Fruit fly (Drosophila melanogaster) Kc167 (cell line): ENCODE data around the gene CG43175.

Experiments used
- Myc ChIP-seq: fragments of >200 bp; optimal IDR thresholded peaks from 2 replicates; lab custom pipeline; 2017; ENCODE audit warnings: missing external identifiers
- Sin3A ChIP-seq: fragments of >200 bp; optimal IDR thresholded peaks from 2 replicates; lab custom pipeline; 2018; ENCODE audit warnings: missing external identifiers
- h ChIP-seq: fragments of >200 bp; optimal IDR thresholded peaks from 3 replicates; lab custom pipeline; 2018; ENCODE audit warnings: missing external identifiers
- insv ChIP-seq: fragments of >200 bp; optimal IDR thresholded peaks from 3 replicates; lab custom pipeline; 2018; ENCODE audit warnings: missing external identifiers
- psq ChIP-seq: fragments of >200 bp; optimal IDR thresholded peaks from 2 replicates; lab custom pipeline; 2017; ENCODE audit warnings: missing external identifiers
- ttk ChIP-seq: sonication (Bioruptor generic); optimal IDR thresholded peaks from 2 replicates; lab custom pipeline; 2017; ENCODE audit warnings: missing external identifiers

Gene CG43175

DNA sequence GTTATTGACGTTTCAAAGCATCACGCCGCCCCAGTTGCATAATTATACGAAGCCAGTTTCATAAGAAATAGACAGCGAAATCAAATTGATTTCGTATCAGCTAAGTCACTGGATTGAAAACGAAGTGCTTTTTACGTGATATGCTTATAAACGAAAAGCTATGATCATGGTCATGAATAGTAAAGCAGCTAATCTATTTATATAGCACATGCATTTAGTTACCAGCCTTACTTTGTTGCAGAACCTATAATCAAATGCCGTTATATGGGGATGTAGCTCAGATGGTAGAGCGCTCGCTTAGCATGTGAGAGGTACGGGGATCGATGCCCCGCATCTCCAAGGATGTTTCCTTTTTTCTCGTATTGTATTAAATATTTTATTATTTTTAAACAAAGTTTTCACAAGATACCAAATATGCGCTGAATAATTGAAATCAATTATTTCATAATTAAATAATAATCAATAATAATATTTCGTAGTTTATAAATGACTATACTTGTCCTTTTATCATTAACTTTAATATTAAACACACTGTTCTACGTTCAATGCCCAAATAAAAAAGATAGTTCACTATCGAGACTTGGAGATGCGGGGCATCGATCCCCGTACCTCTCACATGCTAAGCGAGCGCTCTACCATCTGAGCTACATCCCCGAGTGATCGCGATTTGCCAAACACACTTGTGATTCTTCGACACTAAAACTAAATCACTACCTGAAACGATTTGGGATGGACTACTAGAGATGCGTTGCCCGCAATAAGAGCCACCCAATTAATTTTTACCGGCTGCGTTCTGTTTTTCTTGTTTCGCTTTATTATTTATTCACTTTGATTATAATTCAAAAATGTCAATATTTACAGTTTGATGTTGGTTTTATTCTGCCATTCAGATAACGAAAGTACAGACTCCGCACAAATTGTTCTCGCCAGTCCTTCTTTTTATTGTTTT is 15.9 kb downstream of the CG43175 start:
- no peak for TF ChIP-seq Sin3A
- TF ChIP-seq ttk (lab: Kevin White, UChicago) = no peak
- TF ChIP-seq h (lab: Kevin White, UChicago) = no peak
- no peak for TF ChIP-seq Myc (lab: Kevin White, UChicago)
- TF ChIP-seq insv = no peak
- TF ChIP-seq psq = no peak

DNA sequence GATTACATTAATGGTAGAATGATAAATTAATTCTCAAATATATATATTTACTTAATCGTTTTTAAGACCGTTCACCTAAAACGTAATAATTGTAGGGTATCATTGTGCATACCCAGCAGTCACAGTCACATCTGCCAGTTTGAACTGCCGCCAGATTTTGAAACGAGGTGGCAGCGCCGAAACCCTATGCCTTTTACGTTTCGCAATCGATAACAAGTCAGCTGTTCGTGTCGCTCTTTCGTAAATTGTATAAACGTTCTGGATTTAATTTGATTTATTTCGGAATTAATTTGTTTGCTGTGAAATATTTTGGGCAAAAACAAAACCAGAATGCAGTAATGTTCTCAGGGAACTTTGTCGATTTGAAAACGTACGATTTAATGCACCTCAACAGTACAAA is 16.9 kb downstream of the CG43175 start, which contains the start of gene CG14322:
Gene CG14322, plus strand, starts transcription at position 236 of the 400 bp plus-strand sequence.
- no peak for TF ChIP-seq Sin3A
- TF ChIP-seq ttk (lab: Kevin White, UChicago) = no peak
- TF ChIP-seq psq = no peak
- TF ChIP-seq insv = no peak
- TF ChIP-seq Myc (lab: Kevin White, UChicago) = no peak
- TF ChIP-seq h (lab: Kevin White, UChicago) = no peak

DNA sequence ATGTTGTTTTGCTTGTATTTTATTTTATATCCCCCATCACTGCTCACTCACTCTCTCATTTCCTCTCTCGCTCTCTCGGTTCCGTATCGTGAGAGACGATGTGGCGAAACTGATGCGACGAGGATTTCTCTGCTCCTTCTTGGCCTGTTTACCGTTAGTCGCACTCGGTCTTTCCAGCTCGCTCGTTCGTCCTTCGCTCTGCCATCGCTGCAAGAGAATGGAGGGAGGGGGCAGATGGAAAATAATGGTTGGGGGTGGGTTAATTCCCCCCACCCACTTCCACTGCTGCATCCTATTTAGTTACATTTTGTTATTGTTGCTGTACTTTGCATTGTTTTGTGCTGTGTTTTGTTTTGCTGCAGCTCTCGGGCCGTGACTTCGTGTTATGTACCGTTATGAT is 23.4 kb downstream of the CG43175 start:
- TF ChIP-seq h (lab: Kevin White, UChicago) (no peak), ttk (lab: Kevin White, UChicago) (no peak), Sin3A (no peak), Myc (lab: Kevin White, UChicago) (no peak)

DNA sequence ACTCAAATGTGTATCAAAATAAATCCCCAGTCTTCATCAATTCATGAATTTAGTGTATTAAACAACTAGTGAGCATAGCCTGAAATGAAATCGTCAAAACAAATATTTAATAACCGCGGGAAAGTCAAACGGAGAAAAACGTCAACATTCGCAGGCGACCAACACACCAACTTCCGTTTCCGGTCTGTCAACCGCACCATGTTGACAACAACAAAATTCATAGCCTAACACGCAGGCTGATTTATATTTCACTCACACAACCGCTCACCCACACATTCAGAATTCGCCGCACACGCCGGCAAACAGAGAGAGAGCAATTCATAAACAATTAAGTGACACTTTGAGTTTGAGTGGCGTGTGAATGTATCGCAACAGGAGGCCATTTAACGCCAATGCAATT is 24.5 kb downstream of the CG43175 start:
- TF ChIP-seq Myc (lab: Kevin White, UChicago) (no peak), psq (no peak), insv (no peak), Sin3A (no peak), ttk (lab: Kevin White, UChicago) (no peak), h (lab: Kevin White, UChicago) (no peak)

DNA sequence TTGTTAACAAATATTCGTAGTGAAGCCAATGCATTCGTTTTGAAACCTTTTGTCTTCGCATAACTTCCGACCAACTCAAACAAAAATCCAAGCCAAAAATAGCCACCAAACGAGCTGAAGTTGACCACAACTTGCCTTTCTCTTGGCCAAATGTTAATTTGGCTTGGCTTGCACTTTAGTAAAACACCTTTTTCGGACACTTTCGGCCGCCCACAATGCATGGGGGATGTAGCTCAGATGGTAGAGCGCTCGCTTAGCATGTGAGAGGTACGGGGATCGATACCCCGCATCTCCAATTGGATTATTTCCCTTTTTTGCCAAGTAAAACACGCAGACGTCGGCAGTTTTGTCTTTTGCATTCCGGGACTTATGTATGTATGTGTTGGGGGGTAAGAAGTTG is 26.4 kb downstream of the CG43175 start:
- no peak for TF ChIP-seq Sin3A
- TF ChIP-seq ttk (lab: Kevin White, UChicago) = no peak
- TF ChIP-seq Myc (lab: Kevin White, UChicago) = no peak
- TF ChIP-seq h (lab: Kevin White, UChicago) = no peak
- TF ChIP-seq psq = no peak
- TF ChIP-seq insv = no peak

DNA sequence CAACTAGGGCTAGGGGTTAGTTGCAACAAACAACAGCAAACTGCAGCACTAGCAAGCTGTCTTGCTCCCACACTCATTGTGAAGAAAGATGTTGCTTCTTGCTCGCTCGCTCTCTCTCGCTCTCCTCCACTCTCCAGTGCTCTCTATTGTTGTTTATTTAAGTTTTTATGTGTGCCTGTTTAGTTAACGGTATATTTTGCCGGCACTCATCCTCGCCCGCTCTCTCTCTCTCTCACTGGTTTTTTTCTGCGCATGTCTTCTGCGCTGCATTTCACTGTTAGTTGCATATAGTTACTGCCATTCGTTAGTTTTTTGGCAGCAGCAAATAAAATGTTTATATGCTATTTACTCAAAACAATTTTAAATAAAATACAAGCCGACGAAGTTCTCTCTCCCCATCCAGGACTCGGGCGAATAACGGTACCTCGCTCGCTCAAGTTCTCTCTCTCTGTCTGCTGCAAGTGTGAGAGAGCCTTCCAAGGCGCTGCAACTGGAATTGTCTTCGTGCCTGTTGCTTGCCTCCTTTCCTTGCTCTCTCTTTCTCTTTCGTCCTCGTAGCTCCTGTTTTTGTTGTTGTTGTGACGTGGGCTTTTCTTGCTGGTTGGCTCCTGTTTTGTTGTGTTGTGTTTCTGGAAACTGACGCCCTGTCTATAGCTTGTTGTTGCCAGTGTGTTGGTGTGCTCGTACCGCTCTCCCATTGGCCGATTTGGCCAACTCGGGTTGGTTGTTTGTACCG is 35.7 kb downstream of the CG43175 start:
- no peak for TF ChIP-seq ttk (lab: Kevin White, UChicago)
- TF ChIP-seq insv = no peak
- TF ChIP-seq psq = no peak
- no peak for TF ChIP-seq Myc (lab: Kevin White, UChicago)
- no peak for TF ChIP-seq h (lab: Kevin White, UChicago)
- no peak for TF ChIP-seq Sin3A

DNA sequence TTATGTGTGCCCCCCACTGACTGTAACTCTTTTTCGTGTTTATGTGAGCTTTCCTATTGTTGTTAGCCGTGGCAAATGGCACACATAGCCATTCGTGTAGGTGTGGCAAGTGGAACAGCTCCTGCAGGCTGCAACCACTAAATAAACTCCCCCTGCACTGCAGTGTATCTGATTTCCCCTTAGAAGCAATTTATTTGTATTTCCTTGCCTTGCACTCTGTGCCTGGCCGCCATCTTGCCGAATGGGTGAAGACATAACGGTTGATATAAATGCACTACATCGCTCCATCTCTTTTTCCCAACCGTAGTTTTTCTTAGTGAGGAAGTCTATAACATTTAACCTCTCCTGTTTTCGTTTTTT is 36.3 kb downstream of the CG43175 start:
- TF ChIP-seq ttk (lab: Kevin White, UChicago) (no peak), insv (no peak), Myc (lab: Kevin White, UChicago) (no peak), Sin3A (no peak), psq (no peak), h (lab: Kevin White, UChicago) (no peak)

DNA sequence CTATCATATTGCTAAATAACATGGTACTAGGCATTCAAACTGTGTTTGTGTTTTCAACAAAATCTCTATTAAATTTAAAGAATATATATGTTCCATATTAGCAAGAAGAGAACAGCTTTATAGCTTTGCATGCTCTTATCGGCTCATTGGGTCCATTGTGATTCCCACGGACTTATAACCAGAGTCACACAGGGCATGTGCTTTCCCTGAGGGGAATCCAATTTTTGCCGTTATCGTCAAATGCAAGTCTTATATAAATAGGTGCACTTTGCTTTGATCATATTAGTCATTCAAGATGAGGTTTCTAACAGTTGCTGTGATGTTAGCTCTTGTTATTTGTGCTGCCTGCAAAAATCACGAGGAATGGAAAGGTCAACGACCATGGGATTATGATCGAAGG is 36.8 kb downstream of the CG43175 start, which contains the start of gene CG45045:
Gene CG45045, plus strand, starts transcription at position 294 of the 400 bp plus-strand sequence.
- TF ChIP-seq ttk (lab: Kevin White, UChicago) (no peak), psq (no peak), Sin3A (no peak), h (lab: Kevin White, UChicago) (no peak), insv (no peak), Myc (lab: Kevin White, UChicago) (no peak)

DNA sequence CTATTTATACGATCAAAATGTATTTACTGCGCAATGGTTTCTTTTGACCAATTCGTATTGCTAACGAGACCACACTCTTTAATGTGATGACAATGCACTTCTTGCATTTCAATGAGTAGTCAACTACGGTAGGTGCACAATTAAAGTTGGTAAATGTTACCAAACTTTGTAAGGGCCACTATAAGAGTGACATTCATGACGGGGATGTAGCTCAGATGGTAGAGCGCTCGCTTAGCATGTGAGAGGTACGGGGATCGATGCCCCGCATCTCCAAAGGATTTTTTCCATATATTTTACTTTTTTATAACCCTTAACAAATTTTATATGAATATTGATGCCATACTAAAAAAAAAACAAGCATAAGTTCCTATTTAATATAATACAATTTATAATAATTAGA is 37.5 kb downstream of the CG43175 start:
- TF ChIP-seq insv = no peak
- TF ChIP-seq Myc (lab: Kevin White, UChicago) = no peak
- no peak for TF ChIP-seq psq
- no peak for TF ChIP-seq ttk (lab: Kevin White, UChicago)
- no peak for TF ChIP-seq Sin3A
- no peak for TF ChIP-seq h (lab: Kevin White, UChicago)

DNA sequence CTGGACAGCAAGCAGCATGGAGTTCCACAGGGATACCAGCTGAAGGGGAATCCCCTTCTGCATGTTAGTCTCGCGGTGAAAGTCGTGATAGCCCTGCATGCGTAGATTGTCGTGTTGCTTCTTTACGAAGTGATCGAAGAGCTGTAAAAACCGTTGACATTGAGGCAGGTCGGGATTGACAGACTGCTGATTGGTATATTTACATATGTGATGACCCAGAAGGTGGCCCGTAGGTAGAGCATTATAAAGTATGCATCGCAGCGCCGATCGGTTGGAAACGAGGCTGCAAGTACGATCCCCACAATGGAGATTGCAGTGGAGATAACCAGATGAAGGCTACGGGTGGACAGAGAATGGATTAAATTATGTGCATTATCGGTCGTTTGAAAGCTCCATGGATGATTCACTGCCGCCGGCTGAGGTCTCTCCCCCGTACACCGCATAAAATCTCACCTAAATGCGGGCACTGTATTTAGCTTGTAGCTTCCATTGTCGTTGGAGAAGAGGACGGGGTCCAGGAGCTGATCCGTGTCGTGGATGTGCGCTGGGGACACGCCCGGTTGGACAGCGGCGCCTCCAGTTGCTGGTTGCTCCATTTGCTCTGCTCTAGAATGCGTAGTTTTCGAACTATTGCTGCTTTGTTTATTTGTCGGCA is 39.8 kb downstream of the CG43175 start:
- no peak for TF ChIP-seq ttk (lab: Kevin White, UChicago)
- no peak for TF ChIP-seq psq
- TF ChIP-seq Sin3A = no peak
- TF ChIP-seq Myc (lab: Kevin White, UChicago) = no peak
- TF ChIP-seq insv = no peak
- no peak for TF ChIP-seq h (lab: Kevin White, UChicago)

DNA sequence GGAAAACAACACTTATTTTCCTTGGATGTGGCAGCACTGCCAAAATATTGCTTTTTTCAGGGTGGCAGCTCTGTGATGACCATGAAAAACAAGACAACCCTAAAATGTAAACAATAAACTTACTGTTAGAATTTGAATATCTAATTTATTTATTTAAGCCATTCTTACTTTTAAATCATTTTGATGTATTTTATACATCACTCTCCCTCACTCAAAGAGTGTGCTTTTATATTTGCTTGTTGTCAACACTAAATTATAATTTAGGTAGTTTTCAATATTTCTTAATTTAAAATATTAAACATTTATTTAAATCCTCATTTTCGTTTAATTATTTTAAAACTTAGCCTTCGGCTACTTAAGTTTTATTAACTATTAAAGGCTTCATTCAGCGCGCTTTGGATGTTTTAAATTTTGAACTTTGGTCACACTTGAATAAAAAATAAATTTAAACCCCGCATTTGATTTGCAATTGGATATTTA is 40.4 kb downstream of the CG43175 start, which contains the start of the genes CG7523 and Mps1:
Gene CG7523, minus strand, starts transcription at position 39 of the 480 bp plus-strand sequence.
Gene Mps1, plus strand, starts transcription at position 415 of the 480 bp plus-strand sequence.
- no peak for TF ChIP-seq h (lab: Kevin White, UChicago)
- TF ChIP-seq psq = no peak
- TF ChIP-seq insv = no peak
- no peak for TF ChIP-seq Myc (lab: Kevin White, UChicago)
- TF ChIP-seq Sin3A = no peak
- TF ChIP-seq ttk (lab: Kevin White, UChicago) = no peak
